Worm (Caenorhabditis elegans): ENCODE results near the gene srz-18.

The srz-18 gene

ce11 chrV:20603014-20603413 is 23.5 kb upstream of the srz-18 start, which contains the start of gene ttr-11:
Gene ttr-11 (plus strand): TSS chrV:20603314.
- TF ChIP-seq jun-1 (tag; optimal IDR thresholded peaks at IDR 0.05): no peak
- TF ChIP-seq nhr-67 (tag; optimal IDR thresholded peaks at IDR 0.05): no peak
- no peak for TF ChIP-seq pha-4 (tag; optimal IDR thresholded peaks at IDR 0.05)
- no peak for TF ChIP-seq nhr-25 (tag; optimal IDR thresholded peaks at IDR 0.05)
- TF ChIP-seq snpc-4 (tag; optimal IDR thresholded peaks at IDR 0.05): no peak
- TF ChIP-seq ceh-82 (tag; optimal IDR thresholded peaks at IDR 0.05): no peak
- TF ChIP-seq pqm-1 (tag; optimal IDR thresholded peaks at IDR 0.05): no peak
- TF ChIP-seq hmg-11 (tag; optimal IDR thresholded peaks at IDR 0.05): no peak
- TF ChIP-seq tbx-2 (tag; optimal IDR thresholded peaks at IDR 0.05): no peak
- no peak for TF ChIP-seq fos-1 (tag; optimal IDR thresholded peaks at IDR 0.05)

- TF ChIP-seq R02D3.7 (tag; optimal IDR thresholded peaks at IDR 0.05) (no peak), lsy-12 (tag; optimal IDR thresholded peaks at IDR 0.05) (no peak), elt-3 (tag; optimal IDR thresholded peaks at IDR 0.05) (no peak), nhr-25 (tag; optimal IDR thresholded peaks at IDR 0.05) (no peak), hmg-11 (tag; optimal IDR thresholded peaks at IDR 0.05) (no peak), elt-1 (tag; optimal IDR thresholded peaks at IDR 0.05) (no peak), mdl-1 (tag; optimal IDR thresholded peaks at IDR 0.05) (no peak), zag-1 (tag; optimal IDR thresholded peaks at IDR 0.05) (no peak), ceh-16 (tag; optimal IDR thresholded peaks at IDR 0.05) (no peak), pqm-1 (tag; optimal IDR thresholded peaks at IDR 0.05) (no peak), mml-1 (tag; optimal IDR thresholded peaks at IDR 0.05) (no peak), fkh-2 (tag; optimal IDR thresholded peaks at IDR 0.05) (no peak), unc-39 (tag; optimal IDR thresholded peaks at IDR 0.05) (no peak), fos-1 (tag; optimal IDR thresholded peaks at IDR 0.05) (no peak), lin-15B (tag; optimal IDR thresholded peaks at IDR 0.05) (no peak), ceh-82 (tag; optimal IDR thresholded peaks at IDR 0.05) (no peak), ztf-4 (tag; optimal IDR thresholded peaks at IDR 0.05) (no peak), nhr-237 (tag; optimal IDR thresholded peaks at IDR 0.05) (no peak), nhr-23 (tag; optimal IDR thresholded peaks at IDR 0.05) (no peak)
These were observed 21.8 kb upstream of the srz-18 start, which contains the start of gene ttr-57 for ce11 chrV:20604606-20605155. Gene ttr-57 (plus strand): TSS chrV:20605105.

- TF ChIP-seq elt-3 (tag; optimal IDR thresholded peaks at IDR 0.05): no peak
- TF ChIP-seq pha-4 (tag; optimal IDR thresholded peaks at IDR 0.05): no peak
- no peak for TF ChIP-seq fos-1 (tag; optimal IDR thresholded peaks at IDR 0.05)
- TF ChIP-seq R02D3.7 (tag; optimal IDR thresholded peaks at IDR 0.05): no peak
- no peak for TF ChIP-seq ceh-82 (tag; optimal IDR thresholded peaks at IDR 0.05)
- TF ChIP-seq lsy-12 (tag; optimal IDR thresholded peaks at IDR 0.05): no peak
- TF ChIP-seq ceh-16 (tag; optimal IDR thresholded peaks at IDR 0.05): no peak
- no peak for TF ChIP-seq unc-39 (tag; optimal IDR thresholded peaks at IDR 0.05)
- no peak for TF ChIP-seq daf-12 (tag; optimal IDR thresholded peaks at IDR 0.05)
- TF ChIP-seq ztf-11 (tag; optimal IDR thresholded peaks at IDR 0.05): no peak
- TF ChIP-seq nhr-237 (tag; optimal IDR thresholded peaks at IDR 0.05): no peak
- no peak for TF ChIP-seq fkh-2 (tag; optimal IDR thresholded peaks at IDR 0.05)
- no peak for TF ChIP-seq ama-1 (optimal IDR thresholded peaks at IDR 0.05)
- TF ChIP-seq nhr-28 (tag; optimal IDR thresholded peaks at IDR 0.05): no peak
- no peak for TF ChIP-seq nhr-25 (tag; optimal IDR thresholded peaks at IDR 0.05)
- no peak for TF ChIP-seq mdl-1 (tag; optimal IDR thresholded peaks at IDR 0.05)
These were observed 19.9 kb upstream of the srz-18 start, which contains the start of gene F46B3.23 for ce11 chrV:20606617-20607016. Gene F46B3.23 (minus strand): TSS chrV:20606717.

- no peak for TF ChIP-seq nhr-11 (tag; optimal IDR thresholded peaks at IDR 0.05)
- no peak for TF ChIP-seq nhr-23 (tag; optimal IDR thresholded peaks at IDR 0.05)
- peak; percentile 7 for TF ChIP-seq nhr-43 (tag; optimal IDR thresholded peaks at IDR 0.05; ENCODE audit: poor library complexity, severe bottlenecking)
These were observed 17.8 kb upstream of the srz-18 start, which contains the start of gene ttr-12 for ce11 chrV:20608688-20609087. Gene ttr-12 (minus strand): TSS chrV:20608788.

ce11 chrV:20609494-20609893 is 17.0 kb upstream of the srz-18 start, which contains the start of gene grd-2:
Gene grd-2 (plus strand): TSS chrV:20609794.
- TF ChIP-seq nfya-1 (tag; optimal IDR thresholded peaks at IDR 0.05; ENCODE audit: insufficient read depth) (no peak), unc-39 (tag; optimal IDR thresholded peaks at IDR 0.05) (no peak), pqm-1 (tag; optimal IDR thresholded peaks at IDR 0.05) (no peak), unc-62 (GFP tag; optimal IDR thresholded peaks at IDR 0.05) (no peak), ama-1 (optimal IDR thresholded peaks at IDR 0.05) (no peak), ceh-16 (tag; optimal IDR thresholded peaks at IDR 0.05) (no peak), tbx-2 (tag; optimal IDR thresholded peaks at IDR 0.05) (no peak), nhr-43 (tag; optimal IDR thresholded peaks at IDR 0.05; ENCODE audit: poor library complexity, severe bottlenecking) (no peak), nhr-77 (tag; optimal IDR thresholded peaks at IDR 0.05) (no peak), skn-1 (tag; optimal IDR thresholded peaks at IDR 0.05) (no peak), elt-3 (tag; optimal IDR thresholded peaks at IDR 0.05) (no peak), nhr-76 (tag; optimal IDR thresholded peaks at IDR 0.05) (no peak), fos-1 (tag; optimal IDR thresholded peaks at IDR 0.05) (no peak), nhr-28 (tag; optimal IDR thresholded peaks at IDR 0.05) (no peak), zag-1 (tag; optimal IDR thresholded peaks at IDR 0.05) (no peak), sea-2 (GFP tag; optimal IDR thresholded peaks at IDR 0.05) (no peak), daf-12 (tag; optimal IDR thresholded peaks at IDR 0.05) (no peak), lin-39 (tag; optimal IDR thresholded peaks at IDR 0.05) (no peak)
